Worm (Caenorhabditis elegans) whole organism, mixed stage, embryonic: ENCODE results near the gene ceh-57.

Experiments
- M03D4.4 ChIP-seq: sonication (generic microtip); optimal IDR thresholded peaks from 2 replicates; lab custom pipeline; 2017; ENCODE audit warnings: mild to moderate bottlenecking, missing genetic modification characterization, missing compliant biosample characterization
- elt-3 ChIP-seq: fragments of 150-350 bp; optimal IDR thresholded peaks from 2 replicates; lab custom pipeline; 2014; ENCODE audit warnings: missing biosample characterization, missing genetic modification characterization
- unc-39 ChIP-seq: fragments of 150-350 bp; optimal IDR thresholded peaks from 2 replicates; lab custom pipeline; 2014; ENCODE audit warnings: missing biosample characterization, missing genetic modification characterization

ce11 chrII:10346075-10346474 is 21.0 kb downstream of the ceh-57 start, which contains the start of gene C07E3.10:
- TF ChIP-seq unc-39 (tag; lab: Kevin White, UChicago), result no peak
- TF ChIP-seq elt-3 (tag; lab: Kevin White, UChicago), result no peak
- TF ChIP-seq M03D4.4, result no peak
